Worm (Caenorhabditis elegans): ENCODE data around the gene cnc-3.

Gene cnc-3

DNA sequence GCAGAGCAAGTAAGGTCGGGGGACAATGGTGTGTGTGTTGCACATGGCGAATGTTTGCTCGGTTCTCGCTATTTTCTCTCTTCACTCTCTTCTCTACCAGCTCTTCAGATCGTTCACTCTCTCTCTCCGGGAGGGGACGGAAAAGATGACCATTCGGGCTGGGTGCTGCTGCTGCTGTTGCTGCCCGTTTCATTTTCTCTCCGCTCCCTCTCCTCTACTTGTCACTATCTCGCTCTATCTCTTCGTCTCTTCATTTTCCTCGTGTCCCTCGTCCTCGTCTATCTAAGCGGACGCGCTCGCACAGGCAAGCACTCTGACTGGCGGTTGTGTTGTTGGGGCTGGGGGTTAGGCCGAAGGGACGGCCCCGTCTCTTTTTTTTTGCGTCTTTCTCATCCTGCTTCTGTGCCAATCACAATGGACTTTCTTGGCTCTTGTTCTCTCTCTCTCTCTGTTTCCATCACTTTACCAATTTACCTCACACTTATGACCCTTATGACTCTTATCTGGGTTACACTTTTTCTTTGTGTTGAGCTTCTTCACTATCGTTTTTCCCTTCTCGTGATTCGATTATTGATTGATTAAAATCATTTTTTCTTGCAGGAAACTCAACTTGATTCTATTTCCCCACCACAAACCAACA is 26.8 kb downstream of the cnc-3 start, which contains the start of the genes F53E2.2 and unc-60 (continued):
- TF ChIP-seq hlh-17 (GFP tag; optimal IDR thresholded peaks at IDR 0.05; ENCODE audit: borderline replicate concordance) (no peak), zag-1 (tag; optimal IDR thresholded peaks at IDR 0.05) (no peak), snpc-4 (tag; optimal IDR thresholded peaks at IDR 0.05) (no peak), nhr-12 (tag; optimal IDR thresholded peaks at IDR 0.05) (no peak), nhr-11 (tag; optimal IDR thresholded peaks at IDR 0.05) (no peak), pag-3 (tag; optimal IDR thresholded peaks at IDR 0.05; ENCODE audit: borderline replicate concordance, insufficient read depth) (no peak), ceh-88 (GFP tag; IDR thresholded peaks at IDR 0.05) (no peak), snu-23 (GFP tag; optimal IDR thresholded peaks at IDR 0.05) (peak; percentile 80), aly-2 (tag; optimal IDR thresholded peaks at IDR 0.05) (no peak), nhr-84 (tag; optimal IDR thresholded peaks at IDR 0.05) (no peak), ces-1 (GFP tag; optimal IDR thresholded peaks at IDR 0.05) (no peak), mab-9 (GFP tag; IDR thresholded peaks at IDR 0.05) (no peak; the same call in 1 of the 2 replicates), irx-1 (tag; optimal IDR thresholded peaks at IDR 0.05) (peak; percentile 29), egl-13 (tag; optimal IDR thresholded peaks at IDR 0.05) (no peak), ama-1 (optimal IDR thresholded peaks at IDR 0.05) (no peak), swsn-7 (tag; optimal IDR thresholded peaks at IDR 0.05) (peak; percentile 60), ets-5 (GFP tag; IDR thresholded peaks at IDR 0.05) (no peak), vab-15 (tag; optimal IDR thresholded peaks at IDR 0.05) (no peak), lin-13 (GFP tag; optimal IDR thresholded peaks at IDR 0.05) (peak; percentile 34), ztf-11 (tag; optimal IDR thresholded peaks at IDR 0.05) (peak in 1 of 2 experiments; percentile 54), C16A3.4 (tag; optimal IDR thresholded peaks at IDR 0.05) (peak; percentile 35), nhr-237 (tag; optimal IDR thresholded peaks at IDR 0.05) (no peak), tbx-2 (tag; optimal IDR thresholded peaks at IDR 0.05) (peak; percentile 68), lsy-2 (tag; optimal IDR thresholded peaks at IDR 0.05) (peak; percentile 15 to 56), fkh-4 (tag; optimal IDR thresholded peaks at IDR 0.05; ENCODE audit: borderline replicate concordance) (no peak), nhr-76 (tag; optimal IDR thresholded peaks at IDR 0.05) (no peak), ceh-63 (GFP tag; optimal IDR thresholded peaks at IDR 0.05) (no peak), rnt-1 (tag; optimal IDR thresholded peaks at IDR 0.05) (peak; percentile 49), efl-1 (optimal IDR thresholded peaks at IDR 0.05) (peak; percentile 49 to 57), efl-1 (GFP tag; optimal IDR thresholded peaks at IDR 0.05 in 1 of 2) (peak; percentile 40 to 93), nhr-20 (tag; optimal IDR thresholded peaks at IDR 0.05) (peak; percentile 40), aha-1 (tag; optimal IDR thresholded peaks at IDR 0.05) (no peak), sox-4 (tag; optimal IDR thresholded peaks at IDR 0.05) (no peak), blmp-1 (tag; optimal IDR thresholded peaks at IDR 0.05) (peak; percentile 49), pax-3 (tag; optimal IDR thresholded peaks at IDR 0.05) (no peak), nhr-28 (tag; optimal IDR thresholded peaks at IDR 0.05) (no peak), dpl-1 (GFP tag; optimal IDR thresholded peaks at IDR 0.05) (peak; percentile 2 to 35 (median 19)), nhr-90 (tag; optimal IDR thresholded peaks at IDR 0.05; ENCODE audit: poor library complexity) (peak; percentile 25), lir-3 (tag; optimal IDR thresholded peaks at IDR 0.05; ENCODE audit: poor library complexity) (no peak), lin-14 (GFP tag; optimal IDR thresholded peaks at IDR 0.05) (peak; percentile 98), nhr-47 (tag; optimal IDR thresholded peaks at IDR 0.05) (peak; percentile 72), mdl-1 (tag; optimal IDR thresholded peaks at IDR 0.05) (peak in 1 of 2 experiments; percentile 47), ceh-90 (tag; optimal IDR thresholded peaks at IDR 0.05) (no peak), tlp-1 (tag; optimal IDR thresholded peaks at IDR 0.05) (no peak), zip-4 (GFP tag; optimal IDR thresholded peaks at IDR 0.05) (no peak), skn-1 (tag; optimal IDR thresholded peaks at IDR 0.05) (peak; percentile 77), lin-35 (GFP tag; optimal IDR thresholded peaks at IDR 0.05) (peak; percentile 45 to 69), grh-1 (GFP tag; IDR thresholded peaks at IDR 0.05) (no peak), ceh-8 (GFP tag; optimal IDR thresholded peaks at IDR 0.05) (no peak), Y116A8C.19 (tag; optimal IDR thresholded peaks at IDR 0.05; ENCODE audit: borderline replicate concordance) (no peak), unc-98 (GFP tag; IDR thresholded peaks at IDR 0.05) (no peak), nhr-19 (GFP tag; conservative IDR thresholded peaks at IDR 0.05) (no peak; the same call in 1 of the 2 replicates)

All from whole organism, L1 larva.